Worm (Caenorhabditis elegans) whole organism, L3 larva: ENCODE results near the gene C30F2.4.

Experiments used
- R02D3.7 ChIP-seq: fragments of 150-350 bp; optimal IDR thresholded peaks from 2 replicates; lab custom pipeline; 2014; ENCODE audit warnings: missing biosample characterization, missing genetic modification characterization
- elt-3 ChIP-seq, 3 experiments: fragments of 150-350 bp in 1 of 3; sonication (generic microtip) in 2 of 3; optimal IDR thresholded peaks; 2 replicates in 2 of 3; 4 replicates in 1 of 3; lab custom pipeline; 2014 to 2017; ENCODE audit warnings: missing biosample characterization in 3 of 3, missing genetic modification characterization in 3 of 3
- lin-15B ChIP-seq: fragments of 150-350 bp; optimal IDR thresholded peaks from 2 replicates; lab custom pipeline; 2014; ENCODE audit warnings: missing biosample characterization, missing genetic modification characterization
- mdl-1 ChIP-seq: fragments of 150-350 bp; optimal IDR thresholded peaks from 2 replicates; lab custom pipeline; 2014; ENCODE audit warnings: missing biosample characterization, missing genetic modification characterization
- pqm-1 ChIP-seq: fragments of 150-350 bp; optimal IDR thresholded peaks from 2 replicates; lab custom pipeline; 2017; ENCODE audit warnings: missing biosample characterization, missing genetic modification characterization, inconsistent platforms
- zag-1 ChIP-seq: fragments of 150-350 bp; optimal IDR thresholded peaks from 2 replicates; lab custom pipeline; 2014; ENCODE audit warnings: missing biosample characterization, missing genetic modification characterization
- ztf-11 ChIP-seq: fragments of 150-350 bp; optimal IDR thresholded peaks from 2 replicates; lab custom pipeline; 2014; ENCODE audit warnings: missing biosample characterization, missing genetic modification characterization

DNA sequence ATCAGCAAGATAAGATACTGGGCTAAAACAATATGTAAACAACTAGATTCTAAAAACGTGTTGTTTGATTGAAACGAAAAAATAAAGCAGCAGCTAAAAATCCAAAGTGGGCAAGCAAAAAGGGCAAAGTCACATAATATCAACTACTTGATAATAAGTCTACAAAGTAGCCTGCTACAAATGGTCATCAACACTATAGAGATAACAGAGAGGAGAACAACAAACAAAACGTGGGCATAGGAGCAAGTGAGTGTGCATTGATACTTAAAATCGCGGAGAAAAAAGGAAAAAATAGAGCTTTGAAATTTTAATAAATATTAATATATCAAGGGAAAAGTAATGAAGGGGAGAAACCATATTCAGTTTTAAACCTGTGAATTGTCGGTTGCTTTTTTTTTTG is 34.6 kb downstream of the C30F2.4 start:
- TF ChIP-seq lin-15B: no peak
- TF ChIP-seq ztf-11: no peak
- no peak for TF ChIP-seq zag-1 (tag; lab: Kevin White, UChicago)
- TF ChIP-seq elt-3 (tag; optimal IDR thresholded peaks at IDR 0.05; lab: Kevin White, UChicago): no peak
- peak; percentile 81 for TF ChIP-seq pqm-1 (tag; lab: Kevin White, UChicago)
- no peak for TF ChIP-seq mdl-1 (tag; lab: Kevin White, UChicago)
- no peak for TF ChIP-seq R02D3.7
